Worm (Caenorhabditis elegans): ENCODE data around the gene twk-6.

DNA sequence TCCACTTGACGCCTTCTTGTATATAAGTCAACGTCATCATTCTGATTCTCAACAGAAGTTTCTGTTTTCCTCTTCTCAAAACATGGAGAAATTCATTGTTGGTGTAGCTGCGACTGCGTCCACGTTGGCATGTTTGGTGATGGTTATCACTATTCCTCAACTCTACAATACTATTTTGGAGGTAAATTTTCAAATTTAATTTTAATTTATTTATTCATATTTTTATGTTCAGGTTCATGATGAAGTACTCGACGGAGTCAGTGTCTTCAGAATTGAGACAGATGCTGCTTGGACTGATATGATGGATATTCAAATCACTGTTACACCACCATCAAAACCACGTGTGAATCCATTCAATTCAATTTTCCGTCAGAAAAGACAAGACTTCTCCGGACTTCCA lies 5.4 kb downstream of the twk-6 start, which contains the start of gene col-89:
- TF ChIP-seq lin-13 (tag; optimal IDR thresholded peaks at IDR 0.05) (no peak), cnd-1 (tag; optimal IDR thresholded peaks at IDR 0.05) (no peak)
